Worm (Caenorhabditis elegans) whole organism, L4/young adult: ENCODE results near the gene unc-22.

Source experiments
- W03F9.2 ChIP-seq: fragments of 150-350 bp; optimal IDR thresholded peaks from 2 replicates; lab custom pipeline; 2014; ENCODE audit warnings: missing biosample characterization, missing genetic modification characterization
- dao-5 ChIP-seq: sonication (generic microtip); optimal IDR thresholded peaks from 2 replicates; lab custom pipeline; 2016; ENCODE audit warnings: missing genotype, missing genetic modification characterization, moderate library complexity, missing compliant biosample characterization
- him-1 ChIP-seq: sonication (generic microtip); optimal IDR thresholded peaks from 2 replicates; lab custom pipeline; 2016; ENCODE audit warnings: missing genotype, missing genetic modification reagents, missing genetic modification characterization, missing compliant biosample characterization

The unc-22 gene

ce11 chrIV:12010859-12011258 lies at the start of gene unc-22, which contains the start of gene ZK617.26:
unc-22 (minus strand) TSS chrIV:12011007.
ZK617.26 (minus strand) TSS chrIV:12010959.
- TF ChIP-seq him-1 (tag; lab: Kevin White, UChicago) = no peak

- TF ChIP-seq him-1 (tag; lab: Kevin White, UChicago) = no peak
- no peak for TF ChIP-seq dao-5 (tag; lab: Kevin White, UChicago)
- no peak for TF ChIP-seq W03F9.2 (tag; lab: Kevin White, UChicago)
These were observed 46.7 kb upstream of the unc-22 start, which contains the start of gene K08E4.3 for ce11 chrIV:12057508-12057907. K08E4.3 (plus strand) TSS chrIV:12057742.

ce11 chrIV:12056603-12057002 lies 45.8 kb upstream of the unc-22 start, which contains the start of gene K08E4.2:
K08E4.2 (minus strand) TSS chrIV:12056656.
- TF ChIP-seq him-1 (tag; lab: Kevin White, UChicago) (no peak), dao-5 (tag; lab: Kevin White, UChicago) (no peak), W03F9.2 (tag; lab: Kevin White, UChicago) (no peak)

ce11 chrIV:12052461-12052860 lies 41.7 kb upstream of the unc-22 start:
- TF ChIP-seq W03F9.2 (tag; lab: Kevin White, UChicago) = no peak
- TF ChIP-seq dao-5 (tag; lab: Kevin White, UChicago) = no peak
- TF ChIP-seq him-1 (tag; lab: Kevin White, UChicago) = no peak

ce11 chrIV:12051049-12051792 lies 40.4 kb upstream of the unc-22 start, which contains the start of the genes bre-5 and spt-5:
bre-5 (minus strand) TSS chrIV:12051215.
spt-5 (plus strand) TSS chrIV:12051491.
- TF ChIP-seq W03F9.2 (tag; lab: Kevin White, UChicago) (peak; percentile 45), him-1 (tag; lab: Kevin White, UChicago) (no peak)

DNA sequence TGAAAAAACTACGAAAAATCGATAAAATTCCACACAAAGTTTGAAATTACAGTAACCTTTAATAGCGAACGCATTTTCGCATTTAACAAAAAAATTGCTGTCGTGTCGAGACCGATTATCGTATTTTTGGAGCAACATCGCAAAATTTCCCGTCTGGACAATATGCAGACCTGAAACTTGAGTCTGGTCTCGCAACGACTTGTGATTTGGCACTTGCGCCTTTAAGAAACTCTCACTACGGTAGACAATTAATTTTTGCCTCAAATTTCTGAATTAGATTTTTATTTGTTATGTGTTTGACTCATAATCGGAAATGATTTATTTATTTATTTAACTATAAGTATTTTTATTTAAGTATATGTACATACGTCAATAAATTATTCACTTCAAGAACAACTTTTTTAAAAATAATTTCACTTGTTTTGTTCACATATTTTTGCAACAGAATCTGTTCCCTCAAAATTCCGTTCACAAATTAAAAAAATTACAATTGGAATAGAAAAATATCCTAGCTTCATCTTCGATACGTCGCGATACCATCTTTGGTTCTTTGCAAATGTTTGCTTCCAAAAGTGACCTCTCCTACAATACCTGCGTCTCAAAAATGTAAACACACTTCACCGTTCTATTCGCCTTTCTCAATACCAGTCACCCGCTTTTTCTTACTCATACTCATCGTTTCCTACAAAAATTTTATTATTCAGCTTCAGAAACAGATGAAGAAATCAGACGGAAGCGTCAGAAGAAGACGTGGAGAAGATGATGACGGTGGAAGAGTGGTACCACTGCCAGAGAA lies 36.9 kb upstream of the unc-22 start, which contains the start of gene T12G3.4:
TSS of gene T12G3.4 (plus strand) at position 705 of the 796 bp plus-strand sequence.
- no peak for TF ChIP-seq him-1 (tag; lab: Kevin White, UChicago)
- TF ChIP-seq dao-5 (tag; lab: Kevin White, UChicago) = no peak
- TF ChIP-seq W03F9.2 (tag; lab: Kevin White, UChicago) = no peak

- TF ChIP-seq dao-5 (tag; lab: Kevin White, UChicago) = no peak
- no peak for TF ChIP-seq him-1 (tag; lab: Kevin White, UChicago)
- TF ChIP-seq W03F9.2 (tag; lab: Kevin White, UChicago) = no peak
These were observed 35.9 kb upstream of the unc-22 start, which contains the start of gene T12G3.2 for ce11 chrIV:12046524-12047203. T12G3.2 (minus strand) TSS chrIV:12046967.

DNA sequence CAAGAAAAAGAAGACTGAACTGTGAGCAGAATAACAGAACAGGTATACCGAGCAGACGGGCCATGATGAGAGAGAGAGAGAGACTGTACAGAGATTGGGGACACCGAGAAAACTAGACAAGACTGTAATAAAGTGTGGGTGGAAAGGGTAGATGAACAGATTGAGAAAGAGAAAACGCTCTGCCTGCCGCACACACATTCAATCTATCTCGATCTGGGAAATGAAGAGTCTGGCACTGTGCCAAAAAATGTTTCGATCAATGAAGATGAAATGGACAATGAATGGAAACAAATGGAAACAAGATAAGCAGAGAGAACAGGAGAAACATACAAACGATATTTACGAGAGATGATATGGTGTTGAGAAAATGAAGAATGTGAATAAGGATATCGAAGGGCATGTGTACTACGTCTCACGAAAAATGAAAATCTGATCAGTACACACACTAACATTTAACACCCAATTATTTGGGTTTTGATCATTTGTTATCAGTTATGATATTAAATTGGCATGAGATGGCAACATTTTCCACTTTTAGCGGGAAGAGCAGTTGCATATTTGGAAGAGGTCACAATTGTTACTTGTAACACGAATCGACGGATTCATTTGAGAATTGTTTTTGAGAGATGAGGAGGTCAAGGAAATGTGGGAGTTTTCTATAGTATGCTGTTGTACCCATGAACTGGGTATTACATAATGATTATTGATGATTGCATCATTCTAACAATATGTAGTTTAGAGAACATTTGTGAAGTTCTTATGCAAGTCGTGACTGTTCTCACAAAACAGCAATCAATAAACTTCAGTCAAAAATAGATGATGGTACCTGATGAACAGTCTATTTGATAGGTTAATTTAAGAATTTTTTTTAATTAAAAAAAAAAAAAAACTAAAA lies 34.3 kb upstream of the unc-22 start:
- TF ChIP-seq dao-5 (tag; lab: Kevin White, UChicago) = no peak
- no peak for TF ChIP-seq W03F9.2 (tag; lab: Kevin White, UChicago)
- TF ChIP-seq him-1 (tag; lab: Kevin White, UChicago) = no peak

DNA sequence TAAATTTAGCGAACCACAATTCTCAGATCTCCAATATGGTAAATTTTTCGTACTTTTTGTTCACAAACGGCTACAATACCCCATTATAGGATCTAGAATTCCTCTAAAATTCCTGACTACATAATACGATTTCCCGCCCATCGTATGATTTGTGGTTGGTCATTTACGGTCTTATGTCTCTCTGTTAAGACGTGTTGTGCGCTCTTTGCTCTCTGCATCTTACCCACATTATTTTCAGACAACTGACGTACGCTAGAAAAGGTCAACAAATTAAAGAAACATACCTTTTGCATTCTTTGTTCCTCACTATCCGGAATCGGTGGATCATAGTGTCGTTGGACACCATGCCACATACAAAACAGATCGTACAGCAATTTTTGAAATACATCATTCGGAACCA lies 32.2 kb upstream of the unc-22 start:
- TF ChIP-seq him-1 (tag; lab: Kevin White, UChicago) (no peak), W03F9.2 (tag; lab: Kevin White, UChicago) (no peak), dao-5 (tag; lab: Kevin White, UChicago) (no peak)

- TF ChIP-seq him-1 (tag; lab: Kevin White, UChicago) (no peak), W03F9.2 (tag; lab: Kevin White, UChicago) (no peak), dao-5 (tag; lab: Kevin White, UChicago) (no peak)
These were observed 29.6 kb upstream of the unc-22 start for ce11 chrIV:12040431-12040830.

DNA sequence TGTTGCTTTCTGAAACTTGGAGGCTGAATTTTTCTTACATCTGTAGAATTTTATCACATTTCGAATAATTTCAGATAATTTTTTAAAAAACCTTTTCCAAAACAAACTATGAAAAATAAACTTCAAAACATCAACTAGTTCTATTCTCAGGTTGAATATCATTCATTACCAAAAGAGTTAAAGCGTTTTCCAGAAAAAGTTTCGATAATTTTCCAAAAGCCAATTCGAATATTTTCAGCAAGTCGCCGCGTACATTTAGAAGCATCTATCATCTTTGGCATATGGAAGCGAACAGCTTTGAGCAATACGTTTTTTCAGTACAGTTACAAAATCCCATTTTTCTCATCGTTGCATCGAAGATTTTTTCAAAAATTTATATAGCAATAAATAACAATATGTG lies 26.1 kb upstream of the unc-22 start:
- TF ChIP-seq W03F9.2 (tag; lab: Kevin White, UChicago) (peak; percentile 39), him-1 (tag; lab: Kevin White, UChicago) (no peak)

DNA sequence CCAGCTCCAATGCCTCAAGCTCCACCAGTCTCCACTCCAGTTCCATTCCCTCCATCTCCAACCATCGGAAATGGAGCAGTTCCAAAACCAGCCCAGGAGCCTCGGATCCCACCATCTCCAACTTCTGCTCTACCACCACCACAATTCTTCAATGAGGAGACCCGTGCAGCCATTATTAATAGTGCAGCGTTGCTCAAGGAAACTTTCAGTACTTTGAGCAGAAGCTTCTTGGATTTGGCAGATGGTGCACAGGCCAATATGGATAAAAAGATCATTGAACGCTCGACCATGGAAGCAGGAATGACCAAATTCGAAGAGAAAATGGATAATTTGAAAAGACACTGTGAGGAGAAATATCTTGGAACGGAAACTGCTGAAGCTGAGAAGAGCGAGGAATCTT lies 24.6 kb upstream of the unc-22 start:
- TF ChIP-seq him-1 (tag; lab: Kevin White, UChicago) (no peak), dao-5 (tag; lab: Kevin White, UChicago) (no peak), W03F9.2 (tag; lab: Kevin White, UChicago) (no peak)
